Worm (Caenorhabditis elegans): ENCODE results near the gene tsen-34.

DNA sequence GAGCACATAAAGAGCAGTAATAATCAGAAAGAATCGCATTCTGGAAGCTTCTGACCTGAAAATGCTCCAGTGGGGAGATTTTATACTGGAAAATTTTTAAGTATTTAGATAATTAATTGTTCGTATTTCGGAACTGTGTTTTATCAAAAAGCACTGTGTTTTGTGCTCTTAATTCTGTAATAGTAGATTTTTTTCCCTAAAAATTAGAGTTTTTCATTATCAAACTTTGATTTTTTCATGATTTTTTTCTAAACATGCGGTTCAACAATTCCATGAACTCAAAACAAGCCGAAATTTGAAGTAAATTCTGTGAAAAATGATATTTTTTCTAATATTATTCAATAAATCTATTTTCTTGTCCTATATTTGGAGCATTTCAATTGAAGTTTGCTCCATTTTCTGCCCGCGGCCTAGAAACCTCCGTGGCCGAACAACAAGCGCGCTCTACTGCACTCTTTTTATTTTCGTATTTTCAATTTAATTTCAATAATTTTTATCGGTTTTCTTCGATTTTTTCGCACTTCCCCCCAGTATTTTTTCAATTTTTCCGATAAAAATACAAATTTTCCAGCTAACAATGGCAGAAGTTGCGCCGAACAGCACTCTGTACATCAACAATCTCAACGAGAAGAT is 6.6 kb upstream of the tsen-34 start, which contains the start of the genes K08D10.13 and rnp-2:
- TF ChIP-seq ceh-14 (tag; optimal IDR thresholded peaks at IDR 0.05): no peak
- TF ChIP-seq K02D7.2 (tag; optimal IDR thresholded peaks at IDR 0.05): no peak
- no peak for TF ChIP-seq unc-86 (tag; optimal IDR thresholded peaks at IDR 0.05)
- TF ChIP-seq unc-55 (GFP tag; optimal IDR thresholded peaks at IDR 0.05): no peak

All from whole organism, late embryonic.